Worm (Caenorhabditis elegans): ENCODE results near the gene F57F4.2.

DNA sequence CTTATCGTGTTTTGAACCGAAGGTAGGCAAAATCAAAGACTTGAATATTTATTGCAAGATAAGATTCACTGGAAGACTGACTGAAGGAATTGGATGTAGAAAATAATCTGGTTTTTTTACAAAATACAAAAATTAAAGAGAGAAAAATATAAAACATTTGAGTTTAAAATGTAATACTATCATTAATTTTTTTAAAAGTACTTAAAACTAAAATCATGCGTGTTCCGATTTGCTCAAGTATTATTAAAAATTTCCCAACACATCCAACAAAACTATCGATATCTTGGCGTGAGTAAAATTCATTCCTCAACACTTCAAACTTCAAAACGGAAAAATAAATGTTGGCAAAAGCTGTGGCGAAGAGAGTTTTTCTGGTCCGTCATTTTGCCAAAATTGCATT lies 629 bp upstream of the F57F4.2 start, which contains the start of gene F57F4.1:
- TF ChIP-seq pha-4 (GFP tag; IDR thresholded peaks at IDR 0.05): no peak
- no peak for TF ChIP-seq pha-4 (tag; optimal IDR thresholded peaks at IDR 0.05)
- no peak for TF ChIP-seq unc-39 (tag; optimal IDR thresholded peaks at IDR 0.05)
- TF ChIP-seq ama-1 (optimal IDR thresholded peaks at IDR 0.05): no peak

Data from whole organism, L4 larva.